Fruit fly (Drosophila melanogaster): ENCODE results near the gene MED17.

Gene MED17

DNA sequence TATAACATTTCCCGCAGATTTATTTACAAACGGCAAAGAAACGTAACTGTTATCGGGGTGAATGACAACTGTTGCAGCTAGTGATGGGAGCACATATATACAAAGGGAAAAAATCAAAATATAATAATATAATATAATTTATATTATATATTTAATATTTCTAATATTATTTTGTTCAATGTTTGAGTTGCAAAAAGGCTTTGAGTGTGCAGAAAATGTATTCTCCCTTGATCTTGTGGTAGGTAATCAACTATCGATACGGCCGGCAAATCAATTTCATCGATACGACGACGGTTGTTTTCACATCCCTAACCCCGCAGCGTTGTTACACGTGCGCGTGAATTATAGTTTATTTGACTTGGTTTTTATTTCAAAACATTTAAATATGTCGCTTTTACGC is 34.6 kb downstream of the MED17 start, which contains the start of the genes mTerf5 and Non3 (continued):
- TF ChIP-seq sens (GFP tag), result peak; percentile 83
- TF ChIP-seq CG30020 (tag; optimal IDR thresholded peaks at IDR 0.05), result peak; percentile 57
- TF ChIP-seq sim (GFP tag; IDR thresholded peaks at IDR 0.05), result no peak
- peak; percentile 68 for TF ChIP-seq CG9817 (tag; optimal IDR thresholded peaks at IDR 0.05)
- peak; percentile 70 for TF ChIP-seq Med (GFP tag)
- no peak for TF ChIP-seq CG4854 (GFP tag; optimal IDR thresholded peaks at IDR 0.05)
- TF ChIP-seq Ptx1 (GFP tag; IDR thresholded peaks at IDR 0.05), result peak; percentile 59
- no peak for TF ChIP-seq nau (GFP tag; optimal IDR thresholded peaks at IDR 0.05)
- peak; percentile 40 for TF ChIP-seq fd96Cb (tag; optimal IDR thresholded peaks at IDR 0.05)
- peak; percentile 95 for TF ChIP-seq Dll (GFP tag; IDR thresholded peaks at IDR 0.05; ENCODE audit: partially characterized antibody)
- TF ChIP-seq hbn (GFP tag; IDR thresholded peaks at IDR 0.05; ENCODE audit: partially characterized antibody), result peak; percentile 83
- peak; percentile 89 for TF ChIP-seq Doc3 (GFP tag; IDR thresholded peaks at IDR 0.05; ENCODE audit: partially characterized antibody)
- peak; percentile 27 for TF ChIP-seq tap (tag; optimal IDR thresholded peaks at IDR 0.05)
- peak; percentile 17; the same call in 1 of the 2 replicates for TF ChIP-seq Adf1 (GFP tag; IDR thresholded peaks at IDR 0.05)
- no peak for TF ChIP-seq tll (GFP tag; optimal IDR thresholded peaks at IDR 0.05)
- peak; percentile 63 for TF ChIP-seq CG15269 (tag; optimal IDR thresholded peaks at IDR 0.05)
- 0 out of 2 replicates have a peak, but pooled peaks have one; percentile 40 for TF ChIP-seq ranshi (GFP tag; IDR thresholded peaks at IDR 0.05)
- peak; percentile 32 for TF ChIP-seq CG12299 (tag; optimal IDR thresholded peaks at IDR 0.05)
- TF ChIP-seq twi (tag; optimal IDR thresholded peaks at IDR 0.05), result peak; percentile 40
- peak; percentile 68 for TF ChIP-seq CG13296 (GFP tag; optimal IDR thresholded peaks at IDR 0.05)
- peak; percentile 64 for TF ChIP-seq CG31441 (GFP tag; IDR thresholded peaks at IDR 0.05)
- TF ChIP-seq CG1647 (GFP tag; optimal IDR thresholded peaks at IDR 0.05), result no peak
- no peak for TF ChIP-seq CG12236 (GFP tag; optimal IDR thresholded peaks at IDR 0.05)
- TF ChIP-seq zfh2 (GFP tag; optimal IDR thresholded peaks at IDR 0.05), result peak; percentile 45
- no peak for TF ChIP-seq run (tag; optimal IDR thresholded peaks at IDR 0.05)
- TF ChIP-seq YL-1 (GFP tag; optimal IDR thresholded peaks at IDR 0.05), result peak; percentile 50
- peak; percentile 69 for TF ChIP-seq CG11504 (tag; optimal IDR thresholded peaks at IDR 0.05)
- TF ChIP-seq CG15011 (GFP tag; optimal IDR thresholded peaks at IDR 0.05), result no peak
- peak; percentile 40 for TF ChIP-seq HHEX (GFP tag; optimal IDR thresholded peaks at IDR 0.05)
- peak; percentile 76 for TF ChIP-seq CG10267 (tag; optimal IDR thresholded peaks at IDR 0.05)
- no peak for TF ChIP-seq sc (optimal IDR thresholded peaks at IDR 0.05)
- peak; percentile 34 for TF ChIP-seq sc (GFP tag; optimal IDR thresholded peaks at IDR 0.05)
- TF ChIP-seq gcm (GFP tag; optimal IDR thresholded peaks at IDR 0.05), result peak; percentile 73
- peak; percentile 88 for TF ChIP-seq CG2116 (GFP tag; optimal IDR thresholded peaks at IDR 0.05)
- TF ChIP-seq CG17912 (GFP tag; optimal IDR thresholded peaks at IDR 0.05), result peak; percentile 22
- peak; percentile 47 for TF ChIP-seq CG13894 (tag; optimal IDR thresholded peaks at IDR 0.05)
- peak; percentile 42 for TF ChIP-seq sd (tag; optimal IDR thresholded peaks at IDR 0.05)
- no peak for TF ChIP-seq Atf3 (GFP tag; optimal IDR thresholded peaks at IDR 0.05)
- TF ChIP-seq CG6272 (GFP tag; IDR thresholded peaks at IDR 0.05), result peak; percentile 62
- peak; percentile 52; the same call in 1 of the 2 replicates for TF ChIP-seq tna (GFP tag; IDR thresholded peaks at IDR 0.05; ENCODE audit: partially characterized antibody)
- peak; percentile 23 for TF ChIP-seq jumu (GFP tag; optimal IDR thresholded peaks at IDR 0.05)
- no peak for TF ChIP-seq pfk (GFP tag; optimal IDR thresholded peaks at IDR 0.05)
- TF ChIP-seq cwo (GFP tag; optimal IDR thresholded peaks at IDR 0.05), result peak; percentile 70
- peak in 1 of 2 experiments; percentile 69 for TF ChIP-seq bsh (GFP tag; optimal IDR thresholded peaks at IDR 0.05)
- peak; percentile 59; the same call in 2 of the 3 replicates for TF ChIP-seq Dbx (GFP tag; IDR thresholded peaks at IDR 0.05)
- peak; percentile 38 for TF ChIP-seq CG17359 (tag; optimal IDR thresholded peaks at IDR 0.05)
- TF ChIP-seq br (optimal IDR thresholded peaks at IDR 0.05), result no peak
- peak; percentile 38 for TF ChIP-seq bab2 (GFP tag; optimal IDR thresholded peaks at IDR 0.05)
- TF ChIP-seq ci (GFP tag; IDR thresholded peaks at IDR 0.05), result peak; percentile 46; the same call in 1 of the 3 replicates
- TF ChIP-seq Dek (tag; optimal IDR thresholded peaks at IDR 0.05), result peak; percentile 36
